Fruit fly (Drosophila melanogaster) whole organism, wandering third instar larva: ENCODE results near the gene iav.

ENCODE experiments used
- Abd-B ChIP-seq: fragments of >200 bp; optimal IDR thresholded peaks from 2 replicates; lab custom pipeline; 2017; ENCODE audit warnings: missing biosample characterization, missing genetic modification characterization
- CG32264 ChIP-seq: fragments of 200-800 bp; sonication (Bioruptor generic); optimal IDR thresholded peaks from 2 replicates; lab custom pipeline; 2016; ENCODE audit warnings: missing biosample characterization, missing genetic modification characterization
- CG9705 ChIP-seq: fragments of 200-800 bp; sonication (Bioruptor generic); optimal IDR thresholded peaks from 2 replicates; lab custom pipeline; 2018; ENCODE audit warnings: missing biosample characterization, mild to moderate bottlenecking, missing genetic modification characterization
- CrebA ChIP-seq: fragments of 200-800 bp; sonication (Bioruptor generic); optimal IDR thresholded peaks from 2 replicates; lab custom pipeline; 2016; ENCODE audit warnings: missing biosample characterization, mild to moderate bottlenecking, missing genetic modification characterization, borderline replicate concordance
- Dfd ChIP-seq: fragments of >200 bp; optimal IDR thresholded peaks from 2 replicates; lab custom pipeline; 2017; ENCODE audit warnings: missing biosample characterization, missing genetic modification characterization
- Dif ChIP-seq: fragments of 200-275, 200-300 bp; sonication (Bioruptor generic); optimal IDR thresholded peaks from 2 replicates; lab custom pipeline; 2018; ENCODE audit warnings: missing biosample characterization, missing genetic modification characterization; ENCODE audit not compliant: partially characterized antibody
- GATAd ChIP-seq: sonication (Bioruptor generic); optimal IDR thresholded peaks from 2 replicates; lab custom pipeline; 2016; ENCODE audit warnings: missing biosample characterization, missing genetic modification characterization
- HLH106 ChIP-seq: fragments of 200-800 bp; optimal IDR thresholded peaks from 3 replicates; lab custom pipeline; 2019; ENCODE audit warnings: missing biosample characterization, mild to moderate bottlenecking, missing genetic modification characterization, moderate library complexity
- Hr83 ChIP-seq: fragments of 200-300 bp; sonication (Bioruptor generic); optimal IDR thresholded peaks from 2 replicates; lab custom pipeline; 2016; ENCODE audit warnings: missing biosample characterization, mild to moderate bottlenecking, missing genetic modification characterization, moderate library complexity; ENCODE audit not compliant: poor library complexity, severe bottlenecking
- Jra ChIP-seq: sonication (Bioruptor generic); optimal IDR thresholded peaks from 2 replicates; lab custom pipeline; 2016; ENCODE audit warnings: missing biosample characterization, missing genetic modification characterization
- Mio ChIP-seq: sonication (Bioruptor generic); optimal IDR thresholded peaks from 2 replicates; lab custom pipeline; 2016; ENCODE audit warnings: missing biosample characterization, missing genetic modification characterization
- Myc ChIP-seq: fragments of >200 bp; optimal IDR thresholded peaks from 2 replicates; lab custom pipeline; 2017
- OdsH ChIP-seq: fragments of 200-800 bp; sonication (Bioruptor generic); optimal IDR thresholded peaks from 2 replicates; lab custom pipeline; 2016; ENCODE audit warnings: missing biosample characterization, mild to moderate bottlenecking, missing genetic modification characterization
- Rel ChIP-seq, 2 experiments: fragments of 200-800 bp; sonication (Bioruptor generic) in 1 of 2; optimal IDR thresholded peaks; 2 replicates in 1 of 2; 3 replicates in 1 of 2; lab custom pipeline; 2016 to 2019; ENCODE audit warnings: mild to moderate bottlenecking in 2 of 2, missing biosample characterization in 2 of 2, missing genetic modification characterization in 2 of 2, moderate library complexity in 1 of 2
- Sp1 ChIP-seq: fragments of 200-800 bp; sonication (Bioruptor generic); optimal IDR thresholded peaks from 3 replicates; lab custom pipeline; 2019; ENCODE audit warnings: missing biosample characterization, mild to moderate bottlenecking, missing genetic modification characterization, moderate library complexity
- Vsx2 ChIP-seq: fragments of 200-300, 225-300 bp; sonication (Bioruptor generic); optimal IDR thresholded peaks from 2 replicates; lab custom pipeline; 2018; ENCODE audit warnings: missing biosample characterization, missing genetic modification characterization; ENCODE audit not compliant: partially characterized antibody
- br ChIP-seq: fragments of 200-800 bp; sonication (Bioruptor generic); optimal IDR thresholded peaks from 2 replicates; lab custom pipeline; 2016; ENCODE audit warnings: missing biosample characterization, missing genetic modification characterization
- brk ChIP-seq: fragments of 200-800 bp; sonication (Bioruptor generic); optimal IDR thresholded peaks from 2 replicates; lab custom pipeline; 2016; ENCODE audit warnings: missing biosample characterization, mild to moderate bottlenecking, missing genetic modification characterization
- dmrt93B ChIP-seq: fragments of 200-800 bp; sonication (Bioruptor generic); optimal IDR thresholded peaks from 2 replicates; lab custom pipeline; 2018; ENCODE audit warnings: missing biosample characterization, mild to moderate bottlenecking, missing genetic modification characterization
- dsf ChIP-seq: sonication (Bioruptor generic); optimal IDR thresholded peaks from 2 replicates; lab custom pipeline; 2016; ENCODE audit warnings: missing biosample characterization, missing genetic modification characterization, borderline replicate concordance
- ey ChIP-seq: fragments of 200-800 bp; sonication (Bioruptor generic); optimal IDR thresholded peaks from 2 replicates; lab custom pipeline; 2016; ENCODE audit warnings: missing biosample characterization, missing genetic modification characterization
- foxo ChIP-seq, 2 experiments: fragments of 200-800 bp; sonication (Bioruptor generic); optimal IDR thresholded peaks; 2 replicates in 1 of 2; 3 replicates in 1 of 2; lab custom pipeline; 2016 to 2017; ENCODE audit warnings: missing biosample characterization in 2 of 2, missing genetic modification characterization in 2 of 2
- fru ChIP-seq: fragments of 200-800 bp; sonication (Bioruptor generic); optimal IDR thresholded peaks from 3 replicates; lab custom pipeline; 2016; ENCODE audit warnings: missing biosample characterization, mild to moderate bottlenecking, missing genetic modification characterization
- h ChIP-seq: fragments of 200-800 bp; sonication (Bioruptor generic); optimal IDR thresholded peaks from 3 replicates; lab custom pipeline; 2016; ENCODE audit warnings: missing biosample characterization, mild to moderate bottlenecking, missing genetic modification characterization
- jim ChIP-seq: fragments of 175-275, 200-325 bp; sonication (Bioruptor generic); optimal IDR thresholded peaks from 2 replicates; lab custom pipeline; 2016; ENCODE audit warnings: missing biosample characterization, mild to moderate bottlenecking, missing genetic modification characterization
- lola ChIP-seq: fragments of >200 bp; optimal IDR thresholded peaks from 2 replicates; lab custom pipeline; 2017; ENCODE audit warnings: missing biosample characterization, missing genetic modification characterization
- psq ChIP-seq: fragments of 200-800 bp; sonication (Bioruptor generic); optimal IDR thresholded peaks from 3 replicates; lab custom pipeline; 2017; ENCODE audit warnings: missing biosample characterization, mild to moderate bottlenecking, missing genetic modification characterization, moderate library complexity
- rgr ChIP-seq: fragments of 200-800 bp; sonication (Bioruptor generic); optimal IDR thresholded peaks from 3 replicates; lab custom pipeline; 2016; ENCODE audit warnings: missing biosample characterization, mild to moderate bottlenecking, missing genetic modification characterization
- sage ChIP-seq: fragments of 200-800 bp; sonication (Bioruptor generic); optimal IDR thresholded peaks from 2 replicates; lab custom pipeline; 2016; ENCODE audit warnings: missing biosample characterization, mild to moderate bottlenecking, missing genetic modification characterization
- sv ChIP-seq: fragments of 200-800 bp; sonication (Bioruptor generic); optimal IDR thresholded peaks from 3 replicates; lab custom pipeline; 2016; ENCODE audit warnings: missing biosample characterization, missing genetic modification characterization
- tai ChIP-seq: sonication (Bioruptor generic); optimal IDR thresholded peaks from 2 replicates; lab custom pipeline; 2016; ENCODE audit warnings: missing biosample characterization, missing genetic modification characterization
- usp ChIP-seq: fragments of >200 bp; optimal IDR thresholded peaks from 2 replicates; lab custom pipeline; 2017; ENCODE audit warnings: missing biosample characterization, missing genetic modification characterization
- woc ChIP-seq: sonication (Bioruptor generic); optimal IDR thresholded peaks from 2 replicates; lab custom pipeline; 2016; ENCODE audit warnings: missing biosample characterization, mild to moderate bottlenecking, missing genetic modification characterization

Gene iav

DNA sequence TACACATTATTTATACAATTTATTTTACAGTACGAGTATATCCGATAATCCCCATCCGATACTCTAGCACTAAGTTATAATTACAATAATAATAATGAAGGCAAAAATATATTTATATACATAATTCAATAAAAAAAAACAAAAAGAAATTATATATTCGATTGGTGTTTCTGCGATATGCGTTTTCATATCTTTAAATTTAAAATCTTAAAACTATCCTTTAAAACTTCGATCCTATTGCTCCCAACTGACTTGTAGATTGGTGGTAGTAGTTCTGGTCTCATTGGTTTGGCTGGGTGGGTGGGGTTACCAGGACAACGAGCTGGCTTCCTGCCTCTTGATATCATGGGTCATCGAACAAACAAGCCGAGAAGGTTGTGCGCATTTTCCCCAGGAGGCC, at the start of gene iav:
TSS of gene iav (plus strand) at position 301 of the 400 bp plus-strand sequence.
- TF ChIP-seq Sp1 (no peak), Abd-B (GFP tag; lab: Kevin White, UChicago) (no peak), h (no peak), Vsx2 (no peak), Dif (GFP tag; lab: Kevin White, UChicago) (no peak)

DNA sequence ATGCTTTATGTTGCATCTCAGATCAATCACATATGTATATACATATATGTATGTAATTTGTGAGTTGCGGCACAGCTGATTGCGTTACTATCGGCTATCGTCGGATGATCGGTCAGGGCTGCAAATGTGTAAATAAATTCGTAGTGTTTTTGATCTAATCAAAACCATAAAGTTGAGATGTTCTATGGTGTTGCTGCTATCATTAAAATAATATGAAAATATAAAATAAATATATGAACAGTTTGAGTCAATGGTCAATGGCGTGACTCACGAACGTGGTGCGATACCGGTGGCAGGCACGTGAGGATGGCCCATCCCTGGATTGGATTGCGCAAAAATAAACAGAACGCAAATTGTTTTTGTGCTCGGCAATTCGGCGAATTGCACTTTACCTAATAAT, 42.9 kb upstream of the iav start, which contains the start of gene Coq7:
TSS of gene Coq7 (plus strand) at position 302 of the 400 bp plus-strand sequence.
- TF ChIP-seq CrebA (GFP tag; lab: Kevin White, UChicago) (no peak), Hr83 (peak; percentile 22), sv (GFP tag; lab: Kevin White, UChicago) (peak; percentile 80), foxo (GFP tag; optimal IDR thresholded peaks at IDR 0.05; lab: Kevin White, UChicago) (peak in 1 of 2 experiments; percentile 89), HLH106 (peak; percentile 85), dmrt93B (GFP tag; lab: Kevin White, UChicago) (peak; percentile 73), h (peak; percentile 86), GATAd (GFP tag; lab: Kevin White, UChicago) (peak; percentile 50), Sp1 (peak; percentile 80), CG9705 (GFP tag; lab: Kevin White, UChicago) (peak; percentile 75), Dfd (no peak), br (GFP tag; lab: Kevin White, UChicago) (peak; percentile 65), Abd-B (GFP tag; lab: Kevin White, UChicago) (no peak), rgr (GFP tag; lab: Kevin White, UChicago) (peak; percentile 90), OdsH (GFP tag; lab: Kevin White, UChicago) (peak; percentile 79), psq (GFP tag; lab: Kevin White, UChicago) (peak; percentile 67), sage (GFP tag; lab: Kevin White, UChicago) (no peak)
- TF ChIP-seq, all 38 proteins: peak for 13

DNA sequence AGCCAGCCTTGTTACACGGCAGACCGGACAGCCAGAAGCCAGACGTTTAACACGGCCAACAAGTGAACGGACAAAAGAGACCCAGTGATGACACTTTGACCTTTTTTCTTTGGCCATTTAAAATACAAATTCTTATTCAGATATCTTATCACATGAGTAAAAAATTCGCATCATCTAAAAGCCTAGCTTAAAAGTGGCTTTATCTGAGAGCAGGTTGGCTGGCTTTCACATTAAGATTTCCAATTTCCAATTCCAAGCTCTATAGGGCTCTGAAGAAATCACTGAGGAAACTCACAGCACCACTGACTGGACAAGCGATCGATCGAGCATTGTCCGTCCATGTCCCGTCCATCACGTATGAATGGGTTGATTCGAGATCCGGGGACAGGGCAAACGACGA, 38.2 kb upstream of the iav start:
- TF ChIP-seq rgr (GFP tag; lab: Kevin White, UChicago) (peak; percentile 0), h (peak; percentile 8), foxo (GFP tag; optimal IDR thresholded peaks at IDR 0.05; lab: Kevin White, UChicago) (peak in 1 of 2 experiments; percentile 29), Jra (GFP tag; lab: Kevin White, UChicago) (no peak), Myc (lab: Kevin White, UChicago) (peak; percentile 58), Abd-B (GFP tag; lab: Kevin White, UChicago) (no peak), dsf (no peak), tai (GFP tag; lab: Kevin White, UChicago) (no peak), Sp1 (peak; percentile 11), HLH106 (peak; percentile 24), woc (GFP tag; lab: Kevin White, UChicago) (peak; percentile 74), usp (no peak), psq (GFP tag; lab: Kevin White, UChicago) (peak; percentile 3), fru (peak; percentile 58)

DNA sequence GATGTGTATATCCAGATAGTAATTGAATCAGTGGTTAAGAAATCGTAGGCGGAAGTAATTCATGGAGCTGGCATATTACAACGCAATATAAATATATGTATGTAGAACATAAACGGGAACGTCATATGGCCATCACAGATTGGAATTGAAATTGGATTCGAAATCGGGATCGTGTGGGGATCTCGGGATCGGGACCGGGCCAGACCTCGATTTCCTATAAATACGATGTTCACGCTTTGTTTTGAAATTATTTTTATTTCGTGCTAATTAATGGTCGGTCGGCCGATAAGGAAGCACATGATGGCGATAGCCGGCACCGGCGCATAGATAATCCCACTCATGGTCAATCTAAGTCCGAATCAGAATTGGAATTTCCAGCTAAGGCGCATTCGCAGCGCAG, 37.5 kb upstream of the iav start:
- TF ChIP-seq usp (no peak), h (no peak), CrebA (GFP tag; lab: Kevin White, UChicago) (no peak), rgr (GFP tag; lab: Kevin White, UChicago) (no peak), foxo (GFP tag; optimal IDR thresholded peaks at IDR 0.05; lab: Kevin White, UChicago) (no peak), tai (GFP tag; lab: Kevin White, UChicago) (no peak), dmrt93B (GFP tag; lab: Kevin White, UChicago) (no peak), Mio (no peak), HLH106 (no peak), Dfd (no peak), brk (GFP tag; lab: Kevin White, UChicago) (no peak), ey (no peak), Vsx2 (no peak), Rel (GFP tag; optimal IDR thresholded peaks at IDR 0.05; lab: Kevin White, UChicago) (no peak), Rel (tag; optimal IDR thresholded peaks at IDR 0.05; lab: Kevin White, UChicago) (no peak), Sp1 (no peak)

DNA sequence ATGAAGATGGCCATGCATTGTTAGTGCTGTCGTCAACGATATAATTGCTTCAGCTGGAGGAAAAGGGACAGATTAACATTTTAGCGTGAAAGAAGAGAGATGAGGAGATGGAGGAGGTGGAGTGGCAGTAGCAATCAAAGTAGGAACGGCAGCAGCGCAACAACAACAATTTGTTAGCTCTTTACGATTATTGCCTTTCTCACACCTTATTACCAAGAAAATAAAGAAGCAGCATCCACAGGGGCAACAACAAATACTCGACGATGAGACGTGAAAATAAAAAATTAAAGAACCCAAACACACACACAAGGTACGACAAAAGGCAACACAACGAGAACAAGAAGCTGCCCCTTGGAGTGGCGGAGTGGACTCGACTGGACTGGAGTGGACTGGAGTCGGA, 36.8 kb upstream of the iav start:
- no peak for TF ChIP-seq Sp1
- no peak for TF ChIP-seq rgr (GFP tag; lab: Kevin White, UChicago)
- no peak for TF ChIP-seq psq (GFP tag; lab: Kevin White, UChicago)
- no peak for TF ChIP-seq CrebA (GFP tag; lab: Kevin White, UChicago)
- no peak for TF ChIP-seq sage (GFP tag; lab: Kevin White, UChicago)
- no peak for TF ChIP-seq woc (GFP tag; lab: Kevin White, UChicago)
- TF ChIP-seq Myc (lab: Kevin White, UChicago), result no peak
- TF ChIP-seq GATAd (GFP tag; lab: Kevin White, UChicago), result no peak
- TF ChIP-seq CG9705 (GFP tag; lab: Kevin White, UChicago), result no peak
- TF ChIP-seq lola, result no peak
- TF ChIP-seq Hr83, result no peak
- no peak for TF ChIP-seq OdsH (GFP tag; lab: Kevin White, UChicago)
- TF ChIP-seq CG32264 (GFP tag; lab: Kevin White, UChicago), result no peak
- no peak for TF ChIP-seq HLH106
- no peak for TF ChIP-seq jim
- TF ChIP-seq brk (GFP tag; lab: Kevin White, UChicago), result no peak
- TF ChIP-seq foxo (GFP tag; optimal IDR thresholded peaks at IDR 0.05; lab: Kevin White, UChicago), result no peak
